Worm (Caenorhabditis elegans) whole organism, L4/young adult: Measurements from ENCODE around the gene pes-23.

Experiments used
- W03F9.2 ChIP-seq: fragments of 150-350 bp; optimal IDR thresholded peaks from 2 replicates; lab custom pipeline; 2014; ENCODE audit warnings: missing biosample characterization, missing genetic modification characterization
- him-1 ChIP-seq: sonication (generic microtip); optimal IDR thresholded peaks from 2 replicates; lab custom pipeline; 2016; ENCODE audit warnings: missing genotype, missing genetic modification reagents, missing genetic modification characterization, missing compliant biosample characterization

- TF ChIP-seq W03F9.2 (tag; lab: Kevin White, UChicago) (no peak), him-1 (tag; lab: Kevin White, UChicago) (no peak)
These were observed 19.0 kb downstream of the pes-23 start for ce11 chrX:6920132-6920531.
